Worm (Caenorhabditis elegans): ENCODE measurements around the gene T05C12.4.

The T05C12.4 gene

ce11 chrII:8137379-8137778, 42.8 kb downstream of the T05C12.4 start:
- peak; percentile 46 for TF ChIP-seq hlh-8 (tag; optimal IDR thresholded peaks at IDR 0.05)
- peak; percentile 72 for TF ChIP-seq ceh-14 (tag; optimal IDR thresholded peaks at IDR 0.05)
- TF ChIP-seq ceh-24 (tag; optimal IDR thresholded peaks at IDR 0.05): no peak
- TF ChIP-seq rnt-1 (tag; optimal IDR thresholded peaks at IDR 0.05): peak; percentile 64
- TF ChIP-seq F13H6.1 (tag; optimal IDR thresholded peaks at IDR 0.05): peak; percentile 66
- peak; percentile 71 for TF ChIP-seq mec-3 (tag; optimal IDR thresholded peaks at IDR 0.05; ENCODE audit: borderline replicate concordance)
- no peak for TF ChIP-seq ttx-3 (tag; optimal IDR thresholded peaks at IDR 0.05)
- TF ChIP-seq zip-5 (tag; optimal IDR thresholded peaks at IDR 0.05): peak; percentile 92
- TF ChIP-seq pqm-1 (tag; optimal IDR thresholded peaks at IDR 0.05): peak; percentile 68
- peak; percentile 28 for TF ChIP-seq ztf-16 (tag; optimal IDR thresholded peaks at IDR 0.05)
- peak; percentile 81 for TF ChIP-seq ceh-2 (tag; optimal IDR thresholded peaks at IDR 0.05)
- peak; percentile 77 for TF ChIP-seq tbx-7 (tag; optimal IDR thresholded peaks at IDR 0.05)
- no peak for TF ChIP-seq dve-1 (tag; optimal IDR thresholded peaks at IDR 0.05)
- no peak for TF ChIP-seq npax-4 (tag; optimal IDR thresholded peaks at IDR 0.05)
- peak; percentile 65 for TF ChIP-seq ref-2 (tag; optimal IDR thresholded peaks at IDR 0.05)
- TF ChIP-seq ceh-19 (GFP tag; optimal IDR thresholded peaks at IDR 0.05): no peak
- TF ChIP-seq tbx-2 (tag; optimal IDR thresholded peaks at IDR 0.05): peak; percentile 87
- peak; percentile 86 for TF ChIP-seq C08G9.2 (tag; optimal IDR thresholded peaks at IDR 0.05)
- TF ChIP-seq ceh-30 (tag; optimal IDR thresholded peaks at IDR 0.05): no peak
- TF ChIP-seq elt-2 (tag; optimal IDR thresholded peaks at IDR 0.05): peak; percentile 59
- peak; percentile 83 for TF ChIP-seq fax-1 (tag; optimal IDR thresholded peaks at IDR 0.05)
- TF ChIP-seq ceh-34 (tag; optimal IDR thresholded peaks at IDR 0.05): peak; percentile 19
- peak; percentile 93 for TF ChIP-seq ceh-31 (tag; optimal IDR thresholded peaks at IDR 0.05)
- no peak for TF ChIP-seq pag-3 (tag; optimal IDR thresholded peaks at IDR 0.05; ENCODE audit: borderline replicate concordance)
- peak; percentile 79 for TF ChIP-seq lim-6 (tag; optimal IDR thresholded peaks at IDR 0.05)
- peak; percentile 76 for TF ChIP-seq ets-4 (tag; optimal IDR thresholded peaks at IDR 0.05)
- peak; percentile 64 for TF ChIP-seq ahr-1 (tag; optimal IDR thresholded peaks at IDR 0.05)
- TF ChIP-seq unc-3 (GFP tag; conservative IDR thresholded peaks at IDR 0.05): no peak
- TF ChIP-seq unc-3 (tag; optimal IDR thresholded peaks at IDR 0.05): peak; percentile 28
- TF ChIP-seq unc-42 (tag; optimal IDR thresholded peaks at IDR 0.05): peak; percentile 42
- no peak for TF ChIP-seq ceh-22 (tag; optimal IDR thresholded peaks at IDR 0.05)

- no peak for TF ChIP-seq ets-4 (tag; optimal IDR thresholded peaks at IDR 0.05)
- no peak for TF ChIP-seq ceh-45 (GFP tag; IDR thresholded peaks at IDR 0.05)
- TF ChIP-seq T23F11.4 (GFP tag; optimal IDR thresholded peaks at IDR 0.05): no peak
- no peak for TF ChIP-seq tbx-2 (tag; optimal IDR thresholded peaks at IDR 0.05)
- TF ChIP-seq sox-2 (GFP tag; IDR thresholded peaks at IDR 0.05): no peak
- no peak for TF ChIP-seq C38D4.7 (GFP tag; optimal IDR thresholded peaks at IDR 0.05)
- TF ChIP-seq syd-9 (tag; optimal IDR thresholded peaks at IDR 0.05): no peak
- TF ChIP-seq tbx-7 (tag; optimal IDR thresholded peaks at IDR 0.05): no peak
- TF ChIP-seq mec-3 (tag; optimal IDR thresholded peaks at IDR 0.05; ENCODE audit: borderline replicate concordance): no peak
These were observed 43.4 kb downstream of the T05C12.4 start, which contains the start of gene ctns-1 for ce11 chrII:8136818-8137217. ctns-1 (minus strand) TSS chrII:8136918.

DNA sequence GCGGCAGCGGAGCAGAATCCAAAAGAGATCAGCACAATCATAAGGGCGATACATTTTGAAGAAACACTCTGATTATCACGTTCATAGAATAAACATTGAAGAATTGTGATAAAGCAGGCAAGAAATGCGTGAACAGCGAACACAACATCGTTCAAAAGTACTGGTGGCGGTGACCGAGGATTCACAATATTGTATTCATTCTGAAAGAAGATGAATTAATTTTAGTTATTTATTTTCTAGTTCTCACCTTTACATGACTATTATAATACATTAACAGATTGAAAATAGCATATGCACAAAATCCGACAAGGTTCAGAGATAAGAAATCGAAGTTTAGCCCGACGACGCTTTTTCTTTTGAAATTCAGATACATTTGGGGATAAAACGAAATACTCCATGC, 44.2 kb downstream of the T05C12.4 start:
- TF ChIP-seq ceh-48 (tag; optimal IDR thresholded peaks at IDR 0.05) (no peak), ceh-31 (tag; optimal IDR thresholded peaks at IDR 0.05) (no peak), nfya-1 (tag; optimal IDR thresholded peaks at IDR 0.05) (no peak), ceh-18 (tag; optimal IDR thresholded peaks at IDR 0.05) (no peak), odd-2 (tag; optimal IDR thresholded peaks at IDR 0.05) (no peak), C38D4.7 (GFP tag; optimal IDR thresholded peaks at IDR 0.05) (no peak), sox-4 (tag; optimal IDR thresholded peaks at IDR 0.05) (no peak), zip-5 (tag; optimal IDR thresholded peaks at IDR 0.05) (no peak), nhr-232 (tag; optimal IDR thresholded peaks at IDR 0.05) (no peak), pag-3 (tag; optimal IDR thresholded peaks at IDR 0.05; ENCODE audit: borderline replicate concordance) (no peak)

All from whole organism, late embryonic.